Worm (Caenorhabditis elegans) whole organism, L4 larva: ENCODE measurements around the gene nhr-131.

ENCODE experiments used
- F44E2.7 ChIP-seq: fragments of 200-800 bp; sonication (Bioruptor generic); IDR thresholded peaks from 2 replicates; pipeline ENCODE4 v2.1.2; 2022; ENCODE audit warnings: missing genetic modification characterization, missing compliant biosample characterization
- aly-2 ChIP-seq: sonication (generic microtip); optimal IDR thresholded peaks from 2 replicates; lab custom pipeline; 2018; ENCODE audit warnings: missing biosample characterization, missing genetic modification characterization
- daf-12 ChIP-seq: fragments of 150-350 bp; optimal IDR thresholded peaks from 2 replicates; lab custom pipeline; 2014; ENCODE audit warnings: missing biosample characterization, missing genetic modification reagents, missing genetic modification characterization
- dmd-8 ChIP-seq: fragments of 200-800 bp; sonication (Bioruptor generic); IDR thresholded peaks from 2 replicates; pipeline ENCODE4 v1.3.6; 2022; ENCODE audit warnings: missing genetic modification characterization, missing compliant biosample characterization
- mep-1 ChIP-seq: fragments of 150-350 bp; sonication (generic microtip); optimal IDR thresholded peaks from 3 replicates; lab custom pipeline; 2014; ENCODE audit warnings: missing biosample characterization, missing genetic modification characterization
- nhr-77 ChIP-seq: fragments of 150-350 bp; optimal IDR thresholded peaks from 2 replicates; lab custom pipeline; 2014; ENCODE audit warnings: missing biosample characterization, missing genetic modification characterization
- pha-4 ChIP-seq, 2 experiments: fragments of 150-350 bp in 1 of 2; fragments of 200-800 bp in 1 of 2; sonication (Bioruptor generic) in 1 of 2; IDR thresholded peaks in 1 of 2; optimal IDR thresholded peaks in 1 of 2; 2 replicates each; pipeline versions ENCODE4 v1.3.6 to Lab custom; 2014 to 2022; ENCODE audit warnings: missing genetic modification characterization in 2 of 2, missing genetic modification reagents in 2 of 2, missing biosample characterization in 1 of 2, missing compliant biosample characterization in 1 of 2
- snpc-4 ChIP-seq: fragments of 150-350 bp; optimal IDR thresholded peaks from 2 replicates; lab custom pipeline; 2014; ENCODE audit warnings: missing biosample characterization, missing genetic modification characterization
- tra-1 ChIP-seq: fragments of 200-800 bp; sonication (Bioruptor generic); IDR thresholded peaks from 2 replicates; pipeline ENCODE4 v1.3.6; 2022; ENCODE audit warnings: missing genetic modification reagents, missing genetic modification characterization, missing compliant biosample characterization
- ztf-11 ChIP-seq: fragments of 150-350 bp; optimal IDR thresholded peaks from 2 replicates; lab custom pipeline; 2014; ENCODE audit warnings: missing biosample characterization, missing genetic modification characterization

DNA sequence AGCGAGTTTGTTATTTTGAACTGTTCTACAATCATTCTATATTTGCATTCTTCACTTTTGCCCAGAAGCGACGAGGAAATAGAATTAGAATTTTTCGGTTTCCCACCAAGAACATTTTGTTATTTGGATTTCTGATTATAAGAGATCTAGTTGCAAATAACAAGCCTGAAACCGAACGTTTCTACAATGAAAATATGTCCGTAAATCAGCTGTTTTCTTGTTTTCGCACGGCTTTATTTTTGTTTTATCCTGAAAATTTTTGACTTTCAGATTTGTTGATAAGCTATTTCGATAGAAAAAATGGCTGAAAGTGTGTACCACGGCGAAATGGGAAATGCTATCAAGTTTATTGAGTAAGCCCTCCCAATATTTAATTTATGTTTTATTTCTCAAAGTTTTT, 33.4 kb downstream of the nhr-131 start, which contains the start of gene srw-108:
- TF ChIP-seq F44E2.7 (GFP tag; lab: Robert Waterston, UW) (no peak), nhr-77 (tag; lab: Kevin White, UChicago) (no peak), daf-12 (tag; lab: Kevin White, UChicago) (no peak), snpc-4 (tag; lab: Kevin White, UChicago) (no peak), dmd-8 (GFP tag; lab: Robert Waterston, UW) (no peak), ztf-11 (no peak), aly-2 (tag; lab: Kevin White, UChicago) (no peak), tra-1 (GFP tag; lab: Robert Waterston, UW) (no peak), pha-4 (GFP tag; IDR thresholded peaks at IDR 0.05; lab: Robert Waterston, UW) (no peak), pha-4 (tag; optimal IDR thresholded peaks at IDR 0.05; lab: Kevin White, UChicago) (no peak), mep-1 (tag; lab: Kevin White, UChicago) (no peak)
